Fruit fly (Drosophila melanogaster) Kc167 (cell line): ENCODE data around the gene CG17192.

Experiments used
- insv ChIP-seq: fragments of >200 bp; optimal IDR thresholded peaks from 3 replicates; lab custom pipeline; 2018; ENCODE audit warnings: missing external identifiers
- psq ChIP-seq: fragments of >200 bp; optimal IDR thresholded peaks from 2 replicates; lab custom pipeline; 2017; ENCODE audit warnings: missing external identifiers

dm6 chr3R:27002787-27003186, 15.3 kb downstream of the CG17192 start:
- TF ChIP-seq psq (lab: Kevin White, UChicago) (no peak), insv (lab: Kevin White, UChicago) (no peak)
